Fruit fly (Drosophila melanogaster) whole organism, embryonic: ENCODE measurements around the gene dls.
A peak's percentile ranks its signal among the peaks of the same experiment; 100 is the strongest.

Experiments
- Atf6 ChIP-seq: fragments of 200-800 bp; sonication (Bioruptor generic); IDR thresholded peaks from 2 replicates; pipeline ENCODE4 v1.3.6; 2022; ENCODE audit warnings: missing biosample characterization, missing genetic modification characterization
- CG10462 ChIP-seq: fragments of 200-800 bp; sonication (Bioruptor generic); optimal IDR thresholded peaks from 2 replicates; lab custom pipeline; 2016; ENCODE audit warnings: missing biosample characterization, missing genetic modification characterization
- CG10565 ChIP-seq: fragments of 200-800 bp; sonication (Bioruptor generic); optimal IDR thresholded peaks from 3 replicates; lab custom pipeline; 2016; ENCODE audit warnings: missing biosample characterization, mild to moderate bottlenecking, missing genetic modification characterization
- CG11723 ChIP-seq: fragments of 200-800 bp; sonication (Bioruptor generic); optimal IDR thresholded peaks from 2 replicates; lab custom pipeline; 2017; ENCODE audit warnings: missing biosample characterization, mild to moderate bottlenecking, missing genetic modification characterization
- CG15073 ChIP-seq: fragments of 200-800 bp; sonication (Bioruptor generic); optimal IDR thresholded peaks from 2 replicates; lab custom pipeline; 2016; ENCODE audit warnings: missing biosample characterization, missing genetic modification characterization
- CG1529 ChIP-seq: fragments of 200-800 bp; sonication (Bioruptor generic); optimal IDR thresholded peaks from 3 replicates; lab custom pipeline; 2018; ENCODE audit warnings: missing biosample characterization, missing genetic modification characterization
- CG16863 ChIP-seq: fragments of 200-800 bp; sonication (Bioruptor generic); optimal IDR thresholded peaks from 3 replicates; lab custom pipeline; 2016; ENCODE audit warnings: missing biosample characterization, missing genetic modification characterization
- CG17802 ChIP-seq: fragments of 200-800 bp; sonication (Bioruptor generic); optimal IDR thresholded peaks from 2 replicates; lab custom pipeline; 2018; ENCODE audit warnings: missing biosample characterization, mild to moderate bottlenecking, missing genetic modification characterization, moderate library complexity
- CG30403 ChIP-seq: fragments of 200-800 bp; sonication (Bioruptor generic); optimal IDR thresholded peaks from 3 replicates; lab custom pipeline; 2016; ENCODE audit warnings: missing biosample characterization, missing genetic modification characterization
- CG3407 ChIP-seq: fragments of 200-800 bp; sonication (Bioruptor generic); optimal IDR thresholded peaks from 2 replicates; lab custom pipeline; 2018; ENCODE audit warnings: missing biosample characterization, mild to moderate bottlenecking, missing genetic modification characterization
- CG6175 ChIP-seq: fragments of 200-800 bp; sonication (Bioruptor generic); IDR thresholded peaks from 3 replicates; pipeline ENCODE4 v1.3.6; 2022; ENCODE audit warnings: missing biosample characterization, missing genetic modification characterization
- CG6272 ChIP-seq: fragments of 200-800 bp; sonication (Bioruptor generic); IDR thresholded peaks from 2 replicates; pipeline ENCODE4 v1.3.6; 2022; ENCODE audit warnings: missing biosample characterization, missing genetic modification characterization
- CG9932 ChIP-seq: fragments of 200-800 bp; sonication (Bioruptor generic); IDR thresholded peaks from 2 replicates; pipeline ENCODE4 v1.3.6; 2022; ENCODE audit warnings: missing biosample characterization, missing genetic modification characterization
- Camta ChIP-seq: fragments of 200-800 bp; sonication (Bioruptor generic); optimal IDR thresholded peaks from 2 replicates; lab custom pipeline; 2016; ENCODE audit warnings: missing biosample characterization, missing genetic modification characterization
- Dad ChIP-seq: fragments of 200-800 bp; sonication (Bioruptor generic); optimal IDR thresholded peaks from 3 replicates; lab custom pipeline; 2016; ENCODE audit warnings: missing biosample characterization, missing genetic modification characterization
- Deaf1 ChIP-seq: fragments of 200-800 bp; optimal IDR thresholded peaks from 3 replicates; lab custom pipeline; 2019; ENCODE audit warnings: missing biosample characterization, mild to moderate bottlenecking, missing genetic modification characterization, moderate library complexity
- Dref ChIP-seq: fragments of 200-800 bp; sonication (Bioruptor generic); IDR thresholded peaks from 2 replicates; pipeline ENCODE4 v1.3.6; 2022; ENCODE audit warnings: missing biosample characterization, missing genetic modification characterization
- Gug ChIP-seq: fragments of 200-800 bp; sonication (Bioruptor generic); IDR thresholded peaks from 4 replicates; pipeline ENCODE4 v1.3.6; 2022; ENCODE audit warnings: missing biosample characterization, missing genetic modification characterization
- HLH4C ChIP-seq: fragments of 200-800 bp; sonication (Bioruptor generic); IDR thresholded peaks from 3 replicates; pipeline ENCODE4 v1.3.6; 2022; ENCODE audit warnings: missing biosample characterization, missing genetic modification characterization; ENCODE audit not compliant: partially characterized antibody
- HmgZ ChIP-seq: fragments of 200-800 bp; sonication (Bioruptor generic); optimal IDR thresholded peaks from 2 replicates; lab custom pipeline; 2018; ENCODE audit warnings: missing biosample characterization, mild to moderate bottlenecking, missing genetic modification characterization
- Hr3 ChIP-seq: fragments of 200-800 bp; sonication (Bioruptor generic); optimal IDR thresholded peaks from 3 replicates; lab custom pipeline; 2016; ENCODE audit warnings: missing biosample characterization, missing genetic modification characterization
- Jarid2 ChIP-seq: fragments of 200-800 bp; sonication (Bioruptor generic); optimal IDR thresholded peaks from 3 replicates; lab custom pipeline; 2017; ENCODE audit warnings: mild to moderate bottlenecking, missing biosample characterization, missing genetic modification reagents, missing genetic modification characterization
- Kr ChIP-seq: fragments of 200-800 bp; sonication (Bioruptor generic); optimal IDR thresholded peaks from 2 replicates; lab custom pipeline; 2017; ENCODE audit warnings: missing biosample characterization, mild to moderate bottlenecking, missing genetic modification characterization
- Lhr ChIP-seq: fragments of 200-800 bp; sonication (Bioruptor generic); optimal IDR thresholded peaks from 3 replicates; lab custom pipeline; 2017; ENCODE audit warnings: mild to moderate bottlenecking, missing biosample characterization, missing genetic modification reagents, missing genetic modification characterization
- Usf ChIP-seq: fragments of 200-800 bp; sonication (Bioruptor generic); optimal IDR thresholded peaks from 2 replicates; lab custom pipeline; 2017; ENCODE audit warnings: missing genotype, missing biosample characterization, missing genetic modification characterization
- ap ChIP-seq: fragments of 200-800 bp; sonication (Bioruptor generic); IDR thresholded peaks from 2 replicates; pipeline ENCODE4 v1.3.6; 2022; ENCODE audit warnings: missing biosample characterization, missing genetic modification characterization
- ato ChIP-seq: fragments of 200-800 bp; sonication (Bioruptor generic); IDR thresholded peaks from 2 replicates; pipeline ENCODE4 v1.3.6; 2022; ENCODE audit warnings: missing biosample characterization, missing genetic modification characterization; ENCODE audit not compliant: partially characterized antibody
- bsh ChIP-seq, 2 experiments: fragments of 200-800 bp; sonication (Bioruptor generic); optimal IDR thresholded peaks; 2 replicates each; lab custom pipeline; 2017 to 2018; ENCODE audit warnings: mild to moderate bottlenecking in 2 of 2, missing biosample characterization in 2 of 2, missing genetic modification characterization in 2 of 2, moderate library complexity in 1 of 2
- cato ChIP-seq: fragments of 200-800 bp; sonication (Bioruptor generic); optimal IDR thresholded peaks from 2 replicates; lab custom pipeline; 2016; ENCODE audit warnings: missing biosample characterization, missing genetic modification characterization, borderline replicate concordance
- caup ChIP-seq: fragments of 200-800 bp; sonication (Bioruptor generic); optimal IDR thresholded peaks from 3 replicates; lab custom pipeline; 2017; ENCODE audit warnings: missing biosample characterization, mild to moderate bottlenecking, missing genetic modification characterization, moderate library complexity; ENCODE audit not compliant: severe bottlenecking
- chif ChIP-seq, 2 experiments: fragments of 200-800 bp; sonication (Bioruptor generic); optimal IDR thresholded peaks; 3 replicates each; lab custom pipeline; 2016; ENCODE audit warnings: missing biosample characterization in 2 of 2, missing genetic modification characterization in 2 of 2
- dm ChIP-seq: fragments of 200-800 bp; sonication (Bioruptor generic); optimal IDR thresholded peaks from 3 replicates; lab custom pipeline; 2016; ENCODE audit warnings: missing biosample characterization, missing genetic modification characterization
- dpn ChIP-seq, 2 experiments: fragments of 200-800 bp; sonication (Bioruptor generic); optimal IDR thresholded peaks; 3 replicates each; lab custom pipeline; 2016; ENCODE audit warnings: missing biosample characterization in 2 of 2, missing genetic modification characterization in 2 of 2
- dysf ChIP-seq: fragments of 200-800 bp; sonication (Bioruptor generic); IDR thresholded peaks from 3 replicates; pipeline ENCODE4 v1.3.6; 2022; ENCODE audit warnings: missing biosample characterization, missing genetic modification characterization
- esg ChIP-seq: fragments of 200-800 bp; sonication (Bioruptor generic); conservative IDR thresholded peaks from 2 replicates; pipeline ENCODE4 v1.3.6; 2022; ENCODE audit warnings: missing biosample characterization, missing genetic modification characterization
- eve ChIP-seq, 2 experiments: fragments of >200 bp; optimal IDR thresholded peaks; 2 replicates each; lab custom pipeline; 2017; ENCODE audit warnings: missing biosample characterization in 2 of 2, missing genetic modification characterization in 2 of 2
- exex ChIP-seq: fragments of 200-800 bp; sonication (Bioruptor generic); optimal IDR thresholded peaks from 4 replicates; lab custom pipeline; 2018; ENCODE audit warnings: missing biosample characterization, mild to moderate bottlenecking, missing genetic modification characterization, moderate library complexity
- eyg ChIP-seq: fragments of 200-800 bp; sonication (Bioruptor generic); optimal IDR thresholded peaks from 3 replicates; lab custom pipeline; 2016; ENCODE audit warnings: missing biosample characterization, missing genetic modification characterization
- gfzf ChIP-seq: fragments of 200-800 bp; sonication (Bioruptor generic); optimal IDR thresholded peaks from 2 replicates; lab custom pipeline; 2016; ENCODE audit warnings: missing biosample characterization, mild to moderate bottlenecking, missing genetic modification characterization, moderate library complexity
- kay ChIP-seq: fragments of 200-800 bp; sonication (Bioruptor generic); optimal IDR thresholded peaks from 2 replicates; lab custom pipeline; 2016; ENCODE audit warnings: missing biosample characterization, missing genetic modification characterization
- maf-S ChIP-seq: fragments of 200-800 bp; sonication (Bioruptor generic); optimal IDR thresholded peaks from 2 replicates; lab custom pipeline; 2016; ENCODE audit warnings: missing biosample characterization, missing genetic modification characterization
- rib ChIP-seq: fragments of 200-800 bp; sonication (Bioruptor generic); IDR thresholded peaks from 2 replicates; pipeline ENCODE4 v1.3.6; 2022; ENCODE audit warnings: missing biosample characterization, missing genetic modification characterization
- sob ChIP-seq: fragments of 200-800 bp; sonication (Bioruptor generic); IDR thresholded peaks from 2 replicates; pipeline ENCODE4 v1.3.6; 2022; ENCODE audit warnings: missing biosample characterization, missing genetic modification characterization
- stwl ChIP-seq: fragments of 200-800 bp; sonication (Bioruptor generic); optimal IDR thresholded peaks from 3 replicates; lab custom pipeline; 2018; ENCODE audit warnings: missing biosample characterization, mild to moderate bottlenecking, missing genetic modification characterization, moderate library complexity
- tna ChIP-seq: fragments of 200-800 bp; sonication (Bioruptor generic); IDR thresholded peaks from 2 replicates; pipeline ENCODE4 v1.3.6; 2022; ENCODE audit warnings: missing biosample characterization, missing genetic modification characterization; ENCODE audit not compliant: partially characterized antibody
- twi ChIP-seq: fragments of 200-800 bp; optimal IDR thresholded peaks from 2 replicates; lab custom pipeline; 2019; ENCODE audit warnings: missing biosample characterization, mild to moderate bottlenecking, missing genetic modification characterization, moderate library complexity
- tx ChIP-seq: fragments of 200-800 bp; sonication (Bioruptor generic); optimal IDR thresholded peaks from 2 replicates; lab custom pipeline; 2016; ENCODE audit warnings: missing biosample characterization, missing genetic modification characterization
- yki ChIP-seq: fragments of >200 bp; optimal IDR thresholded peaks from 3 replicates; lab custom pipeline; 2018
- zen ChIP-seq: fragments of 200-800 bp; sonication (Bioruptor generic); optimal IDR thresholded peaks from 3 replicates; lab custom pipeline; 2018; ENCODE audit warnings: missing biosample characterization, mild to moderate bottlenecking, missing genetic modification characterization, moderate library complexity

Gene dls

DNA sequence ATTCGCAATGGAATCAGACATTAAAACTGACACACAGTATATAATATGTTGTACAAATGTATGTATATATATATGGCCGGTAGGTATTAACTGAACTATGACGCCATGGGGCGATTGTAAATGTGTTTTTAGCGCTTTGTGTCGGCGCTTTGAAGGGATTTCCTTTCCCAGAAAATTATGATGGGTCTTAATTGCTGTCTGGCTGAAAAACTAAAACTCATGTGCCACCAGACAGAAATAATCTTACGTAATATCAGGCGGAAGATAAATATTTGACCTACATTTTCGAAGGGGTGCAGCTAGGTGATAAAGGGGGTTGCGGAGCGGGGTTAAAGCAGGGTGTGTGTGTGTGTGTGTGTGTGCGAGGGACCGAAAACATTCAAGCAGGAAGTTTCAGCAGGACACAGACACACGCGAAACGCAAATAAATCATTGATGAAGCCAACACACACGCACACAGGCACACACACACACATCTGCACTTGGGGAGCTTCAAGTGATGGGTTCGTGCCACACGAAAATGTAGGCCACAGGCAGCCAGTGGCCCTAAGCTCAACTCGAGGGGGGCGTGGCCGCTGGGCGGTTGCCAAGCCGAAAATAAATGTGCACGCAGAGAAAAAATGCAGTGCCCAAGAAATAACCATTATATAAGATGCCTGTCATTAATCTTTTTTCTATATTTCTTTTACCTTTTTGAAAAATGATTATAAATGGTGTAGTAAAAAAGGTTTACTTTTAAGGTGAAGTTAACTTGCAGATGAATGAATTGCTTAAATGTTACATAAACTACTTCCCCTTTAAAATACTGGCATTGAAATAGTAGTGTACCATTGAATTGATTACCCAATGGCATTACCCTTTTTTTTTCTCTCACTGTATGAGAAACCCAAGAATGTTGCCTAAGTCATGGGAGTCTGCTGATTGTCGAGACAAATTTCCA lies 43.6 kb upstream of the dls start (continued):
- TF ChIP-seq CG16863 (GFP tag; lab: Kevin White, UChicago) (peak; percentile 35), HLH4C (GFP tag; lab: Robert Waterston, UW) (no peak), dysf (peak; percentile 65), CG30403 (peak; percentile 71), Lhr (GFP tag; lab: Kevin White, UChicago) (no peak), Jarid2 (GFP tag; lab: Kevin White, UChicago) (peak; percentile 33), ato (no peak), CG6175 (GFP tag; lab: Robert Waterston, UW) (no peak), sob (GFP tag; lab: Robert Waterston, UW) (peak; percentile 41; the same call in 1 of the 2 replicates), stwl (no peak), Dref (GFP tag; lab: Robert Waterston, UW) (no peak), CG9932 (no peak), Camta (GFP tag; lab: Kevin White, UChicago) (peak; percentile 49), CG17802 (tag; lab: Kevin White, UChicago) (no peak), chif (GFP tag; optimal IDR thresholded peaks at IDR 0.05; lab: Kevin White, UChicago) (peak in 1 of 2 experiments; percentile 59), gfzf (GFP tag; lab: Kevin White, UChicago) (no peak), Usf (GFP tag; lab: Kevin White, UChicago) (no peak), dpn (GFP tag; optimal IDR thresholded peaks at IDR 0.05; lab: Kevin White, UChicago) (peak; percentile 54 to 61), CG1529 (GFP tag; lab: Kevin White, UChicago) (peak; percentile 56), Atf6 (no peak), esg (GFP tag; lab: Robert Waterston, UW) (peak; percentile 55; the same call in 1 of the 2 replicates), zen (tag; lab: Kevin White, UChicago) (no peak), Hr3 (peak; percentile 46), CG11723 (GFP tag; lab: Kevin White, UChicago) (peak; percentile 3), Deaf1 (tag; lab: Kevin White, UChicago) (no peak), exex (tag; lab: Kevin White, UChicago) (no peak), caup (GFP tag; lab: Kevin White, UChicago) (no peak), CG6272 (GFP tag; lab: Robert Waterston, UW) (no peak), eve (GFP tag; optimal IDR thresholded peaks at IDR 0.05; lab: Kevin White, UChicago) (peak in 1 of 2 experiments; percentile 91), tx (no peak), kay (peak; percentile 0), rib (no peak), bsh (GFP tag; optimal IDR thresholded peaks at IDR 0.05; lab: Kevin White, UChicago) (peak in 1 of 2 experiments; percentile 62), cato (GFP tag; lab: Kevin White, UChicago) (peak; percentile 35), maf-S (GFP tag; lab: Kevin White, UChicago) (peak; percentile 14), twi (tag; lab: Kevin White, UChicago) (no peak), Kr (GFP tag; lab: Kevin White, UChicago) (no peak), tna (GFP tag; lab: Robert Waterston, UW) (0 out of 2 replicates have a peak, but pooled peaks have one; percentile 15), HmgZ (no peak), eyg (GFP tag; lab: Kevin White, UChicago) (no peak), yki (lab: Kevin White, UChicago) (no peak), Dad (GFP tag; lab: Kevin White, UChicago) (no peak), CG10462 (GFP tag; lab: Kevin White, UChicago) (no peak), ap (GFP tag; lab: Robert Waterston, UW) (no peak), dm (GFP tag; lab: Kevin White, UChicago) (peak; percentile 0), CG15073 (no peak), CG10565 (no peak), CG3407 (GFP tag; lab: Kevin White, UChicago) (peak; percentile 37), Gug (GFP tag; lab: Robert Waterston, UW) (no peak; the same call in 3 of the 4 replicates)
